Fruit fly (Drosophila melanogaster) whole organism: ENCODE data around the gene stet.

Source experiments
- EcR ChIP-seq, 2 experiments: fragments of >200 bp; optimal IDR thresholded peaks; 2 replicates each; lab custom pipeline; 2017; ENCODE audit warnings: missing biosample characterization in 2 of 2, missing genetic modification characterization in 2 of 2, missing genetic modification reagents in 2 of 2
- pan ChIP-seq: fragments of >200 bp; optimal IDR thresholded peaks from 2 replicates; lab custom pipeline; 2017
- usp ChIP-seq: fragments of >200 bp; optimal IDR thresholded peaks from 2 replicates; lab custom pipeline; 2017; ENCODE audit warnings: missing biosample characterization, missing genetic modification characterization, mixed read lengths

DNA sequence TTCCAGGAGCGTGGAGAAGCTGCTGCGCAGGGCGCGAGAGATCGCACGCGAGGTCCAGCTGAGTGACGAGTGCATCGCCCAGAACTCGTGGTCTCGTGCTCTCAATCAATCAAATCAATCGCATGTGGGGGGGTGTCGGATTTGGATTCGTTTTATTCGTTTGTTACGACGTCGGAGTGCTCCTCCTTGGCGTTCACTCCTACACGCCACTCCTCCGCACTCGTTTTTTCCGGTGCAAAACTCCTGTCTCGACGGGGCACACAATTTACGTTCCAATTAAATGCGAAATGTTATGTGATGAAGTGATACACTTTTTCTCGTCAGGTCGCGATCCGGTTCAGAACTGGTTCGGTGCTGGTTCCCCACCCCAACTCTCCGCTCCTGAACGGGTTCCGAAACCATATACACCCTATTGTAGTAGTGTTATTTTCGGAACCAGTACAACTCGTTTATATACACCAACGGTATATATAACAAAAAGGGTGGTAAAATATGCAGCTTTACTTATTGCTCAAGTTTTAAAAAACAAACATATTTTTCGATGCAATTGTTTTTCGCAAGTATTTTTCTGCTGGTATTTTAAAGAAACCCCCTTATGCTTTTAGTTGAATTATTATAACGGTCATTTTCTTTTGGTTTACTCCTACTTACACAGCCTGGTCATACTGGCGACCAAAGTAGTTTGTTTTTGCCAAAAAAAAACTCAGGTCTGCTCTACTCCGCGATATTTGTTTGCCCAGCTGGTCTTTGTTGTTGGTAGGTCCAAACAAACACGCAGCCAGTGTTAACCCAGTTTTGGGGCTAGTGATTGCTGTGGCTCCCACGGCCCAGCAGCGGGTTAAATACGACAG lies 47.4 kb upstream of the stet start, which contains the start of the genes CG12091 and pns:
- no peak for TF ChIP-seq EcR (GFP tag; optimal IDR thresholded peaks at IDR 0.05; lab: Kevin White, UChicago)
- no peak for TF ChIP-seq pan (lab: Kevin White, UChicago)
- TF ChIP-seq usp (GFP tag; lab: Kevin White, UChicago) = no peak
